Worm (Caenorhabditis elegans) whole organism, L3 larva: ENCODE data around the gene rab-3.

Source experiments
- R02D3.7 ChIP-seq: fragments of 150-350 bp; optimal IDR thresholded peaks from 2 replicates; lab custom pipeline; 2014; ENCODE audit warnings: missing biosample characterization, missing genetic modification characterization
- aly-2 ChIP-seq: fragments of 150-350 bp; optimal IDR thresholded peaks from 2 replicates; lab custom pipeline; 2014; ENCODE audit warnings: missing biosample characterization, missing genetic modification characterization
- ceh-16 ChIP-seq: sonication (generic microtip); optimal IDR thresholded peaks from 2 replicates; lab custom pipeline; 2017; ENCODE audit warnings: missing biosample characterization, missing genetic modification characterization
- ceh-28 ChIP-seq: fragments of 150-350 bp; optimal IDR thresholded peaks from 2 replicates; lab custom pipeline; 2014; ENCODE audit warnings: missing biosample characterization, missing genetic modification reagents, missing genetic modification characterization
- ceh-9 ChIP-seq: sonication (generic microtip); optimal IDR thresholded peaks from 2 replicates; lab custom pipeline; 2018; ENCODE audit warnings: missing biosample characterization, missing genetic modification characterization
- daf-12 ChIP-seq: fragments of 150-350 bp; optimal IDR thresholded peaks from 2 replicates; lab custom pipeline; 2014; ENCODE audit warnings: missing biosample characterization, missing genetic modification reagents, missing genetic modification characterization
- egl-27 ChIP-seq: sonication (generic microtip); optimal IDR thresholded peaks from 4 replicates; lab custom pipeline; 2017; ENCODE audit warnings: missing biosample characterization, missing genetic modification reagents, missing genetic modification characterization
- elt-1 ChIP-seq: fragments of 150-350 bp; optimal IDR thresholded peaks from 2 replicates; lab custom pipeline; 2014; ENCODE audit warnings: missing biosample characterization, missing genetic modification characterization
- elt-2 ChIP-seq: sonication (generic microtip); optimal IDR thresholded peaks from 2 replicates; lab custom pipeline; 2016; ENCODE audit warnings: missing genetic modification reagents, mild to moderate bottlenecking, missing genetic modification characterization, missing compliant biosample characterization
- fkh-10 ChIP-seq: sonication (generic microtip); optimal IDR thresholded peaks from 2 replicates; lab custom pipeline; 2017; ENCODE audit warnings: missing biosample characterization, missing genetic modification reagents, missing genetic modification characterization
- jun-1 ChIP-seq: fragments of 150-350 bp; optimal IDR thresholded peaks from 2 replicates; lab custom pipeline; 2014; ENCODE audit warnings: missing biosample characterization, missing genetic modification reagents, missing genetic modification characterization
- lin-39 ChIP-seq: fragments of 150-350 bp; optimal IDR thresholded peaks from 2 replicates; lab custom pipeline; 2018; ENCODE audit warnings: missing biosample characterization, missing genetic modification reagents, missing genetic modification characterization
- mml-1 ChIP-seq: fragments of 150-350 bp; sonication (generic microtip); optimal IDR thresholded peaks from 3 replicates; lab custom pipeline; 2014; ENCODE audit warnings: missing biosample characterization, missing genetic modification characterization
- nhr-11 ChIP-seq: fragments of 150-350 bp; optimal IDR thresholded peaks from 2 replicates; lab custom pipeline; 2014; ENCODE audit warnings: missing biosample characterization, missing genetic modification characterization
- nhr-43 ChIP-seq: sonication (generic microtip); optimal IDR thresholded peaks from 2 replicates; lab custom pipeline; 2016; ENCODE audit warnings: mild to moderate bottlenecking, missing genetic modification characterization, missing compliant biosample characterization; ENCODE audit not compliant: poor library complexity, severe bottlenecking
- pha-4 ChIP-seq: fragments of 150-350 bp; optimal IDR thresholded peaks from 2 replicates; lab custom pipeline; 2014; ENCODE audit warnings: missing biosample characterization, missing genetic modification reagents, missing genetic modification characterization
- pqm-1 ChIP-seq: fragments of 150-350 bp; optimal IDR thresholded peaks from 2 replicates; lab custom pipeline; 2017; ENCODE audit warnings: missing biosample characterization, missing genetic modification characterization, inconsistent platforms
- skn-1 ChIP-seq: fragments of 150-350 bp; optimal IDR thresholded peaks from 2 replicates; lab custom pipeline; 2014; ENCODE audit warnings: missing biosample characterization, missing genetic modification characterization
- tbx-2 ChIP-seq: sonication (generic microtip); optimal IDR thresholded peaks from 2 replicates; lab custom pipeline; 2016; ENCODE audit warnings: mild to moderate bottlenecking, missing genetic modification characterization, missing compliant biosample characterization
- unc-39 ChIP-seq: sonication (generic microtip); optimal IDR thresholded peaks from 4 replicates; lab custom pipeline; 2017; ENCODE audit warnings: missing biosample characterization, missing genetic modification characterization
- unc-62 ChIP-seq: fragments of 150-350 bp; sonication (generic microtip); optimal IDR thresholded peaks from 4 replicates; lab custom pipeline; 2014; ENCODE audit warnings: missing biosample characterization, missing genetic modification reagents, missing genetic modification characterization
- ztf-11 ChIP-seq: fragments of 150-350 bp; optimal IDR thresholded peaks from 2 replicates; lab custom pipeline; 2014; ENCODE audit warnings: missing biosample characterization, missing genetic modification characterization

Gene rab-3

DNA sequence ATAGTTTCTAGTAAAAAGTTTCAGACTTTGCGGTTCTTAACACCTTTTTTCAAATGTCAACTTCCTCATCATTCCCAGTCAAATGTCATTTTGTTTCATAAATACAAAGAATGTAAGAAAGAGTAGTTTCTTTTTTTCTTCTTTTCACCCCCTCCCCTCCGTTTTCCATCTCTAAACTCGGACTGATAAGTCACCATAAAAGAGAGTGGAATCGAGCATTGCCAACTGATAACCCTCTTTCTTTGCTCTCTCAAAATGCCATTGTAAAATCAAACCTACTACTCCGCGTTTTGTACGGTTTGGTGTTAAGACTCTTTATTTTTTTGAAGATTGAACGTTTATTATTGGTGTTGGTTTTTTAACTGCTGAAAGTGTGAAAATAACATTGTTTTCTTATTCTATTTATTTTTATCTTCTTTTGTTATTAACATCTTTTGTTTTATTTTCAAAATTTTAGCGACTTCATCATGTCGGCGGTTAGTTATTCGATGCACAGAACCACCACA lies 22.1 kb upstream of the rab-3 start, which contains the start of gene ifb-2:
ifb-2 (plus strand) TSS at position 456 of the 506 bp plus-strand sequence.
- TF ChIP-seq tbx-2 (tag; lab: Kevin White, UChicago) = no peak
- no peak for TF ChIP-seq ztf-11 (tag; lab: Kevin White, UChicago)
- no peak for TF ChIP-seq daf-12 (tag; lab: Kevin White, UChicago)
- no peak for TF ChIP-seq fkh-10 (GFP tag; lab: Kevin White, UChicago)
- no peak for TF ChIP-seq unc-39 (tag; lab: Kevin White, UChicago)
- no peak for TF ChIP-seq nhr-11 (tag; lab: Kevin White, UChicago)
- no peak for TF ChIP-seq mml-1 (tag; lab: Kevin White, UChicago)
- peak; percentile 96 for TF ChIP-seq elt-2
- no peak for TF ChIP-seq pha-4
- TF ChIP-seq pqm-1 (tag; lab: Kevin White, UChicago) = peak; percentile 90

DNA sequence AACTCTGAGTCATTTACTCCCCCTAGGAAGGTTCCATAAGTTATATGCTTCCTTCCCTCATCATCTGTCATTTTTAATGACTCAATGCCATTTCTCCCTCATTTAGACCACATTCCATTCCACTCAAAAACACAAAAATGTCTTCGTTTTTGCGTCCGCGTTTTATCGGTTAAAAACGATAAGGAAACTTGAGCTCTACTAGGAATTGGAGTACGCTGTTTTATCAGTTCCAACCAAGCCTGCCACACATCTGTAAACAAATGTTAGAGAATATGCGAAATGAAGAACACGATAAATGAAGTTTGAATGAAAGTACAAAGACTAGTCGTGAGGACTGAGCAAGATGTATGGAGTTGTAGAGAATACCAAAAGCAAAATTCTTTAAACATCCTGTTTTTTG lies 20.7 kb upstream of the rab-3 start:
- TF ChIP-seq mml-1 (tag; lab: Kevin White, UChicago) (no peak), jun-1 (tag; lab: Kevin White, UChicago) (peak; percentile 76), pqm-1 (tag; lab: Kevin White, UChicago) (peak; percentile 97), pha-4 (peak; percentile 39), skn-1 (tag; lab: Kevin White, UChicago) (peak; percentile 1), elt-2 (peak; percentile 100)
- TF ChIP-seq, all 47 proteins: peak for 5

DNA sequence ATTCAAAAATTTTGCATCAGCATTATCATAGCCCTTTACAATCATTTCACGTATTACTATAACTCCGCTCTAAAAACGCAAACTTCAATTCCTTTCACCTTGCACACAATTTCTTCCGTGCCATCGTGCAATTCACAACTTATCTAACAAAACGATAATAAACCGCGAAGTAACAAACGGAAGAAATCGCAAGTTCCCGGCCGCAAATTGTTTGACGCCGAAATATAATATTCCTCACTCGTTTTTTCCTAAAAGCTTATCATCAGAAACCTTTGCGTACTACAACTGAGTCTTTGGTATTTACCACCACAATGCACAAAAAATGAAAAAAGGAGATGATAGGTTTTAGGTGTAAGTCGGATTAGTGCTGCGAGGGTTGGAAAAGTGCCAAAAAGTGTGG lies 19.7 kb upstream of the rab-3 start:
- TF ChIP-seq elt-1 (no peak), elt-2 (peak; percentile 94)
- TF ChIP-seq, all 47 proteins: peak for 1

DNA sequence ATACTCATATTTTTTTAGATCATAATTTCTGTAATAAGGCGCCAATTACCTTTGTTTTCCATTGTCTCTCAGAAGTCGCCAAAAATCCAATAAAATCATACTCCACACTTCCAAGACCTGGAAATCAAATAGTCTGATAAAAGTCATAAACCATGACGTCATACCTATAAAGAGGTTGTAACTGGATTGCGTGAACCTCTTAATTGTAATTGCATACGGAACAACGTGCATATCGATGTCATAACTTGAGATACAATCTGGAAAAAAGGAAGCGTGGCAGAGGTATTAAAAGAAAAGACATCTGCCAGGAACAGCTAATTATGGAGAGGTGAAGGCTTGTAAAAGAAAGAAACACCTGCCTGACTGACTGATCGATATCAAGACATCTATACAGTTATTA lies 17.4 kb upstream of the rab-3 start, which contains the start of gene F10C1.9:
F10C1.9 (minus strand) TSS at position 197 of the 400 bp plus-strand sequence.
- TF ChIP-seq ceh-9 (tag; lab: Kevin White, UChicago) (no peak), lin-39 (tag; lab: Kevin White, UChicago) (no peak), aly-2 (tag; lab: Kevin White, UChicago) (no peak), fkh-10 (GFP tag; lab: Kevin White, UChicago) (no peak), elt-2 (peak; percentile 69), nhr-43 (no peak)

DNA sequence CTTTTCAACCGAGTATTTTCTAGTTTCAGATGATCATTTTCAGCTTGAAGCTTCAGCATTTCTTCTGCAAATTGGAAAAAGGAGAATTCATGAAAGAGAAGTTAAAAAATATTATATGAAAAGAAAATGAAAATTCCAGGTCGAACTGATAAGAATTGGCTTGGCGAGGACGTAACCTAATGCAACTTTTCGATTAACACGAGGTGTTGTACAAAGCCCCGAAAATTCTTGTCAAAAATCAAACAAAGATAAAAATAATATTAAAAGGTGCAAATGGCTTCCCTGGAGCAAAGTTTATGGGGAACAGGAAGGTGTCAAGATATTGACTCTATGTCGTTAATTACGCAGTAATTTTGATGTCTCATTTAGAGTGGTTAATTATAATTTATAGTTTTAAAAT lies 16.7 kb upstream of the rab-3 start:
- TF ChIP-seq egl-27 = no peak
- peak; percentile 95 for TF ChIP-seq elt-2
- peak; percentile 16 for TF ChIP-seq pqm-1 (tag; lab: Kevin White, UChicago)

DNA sequence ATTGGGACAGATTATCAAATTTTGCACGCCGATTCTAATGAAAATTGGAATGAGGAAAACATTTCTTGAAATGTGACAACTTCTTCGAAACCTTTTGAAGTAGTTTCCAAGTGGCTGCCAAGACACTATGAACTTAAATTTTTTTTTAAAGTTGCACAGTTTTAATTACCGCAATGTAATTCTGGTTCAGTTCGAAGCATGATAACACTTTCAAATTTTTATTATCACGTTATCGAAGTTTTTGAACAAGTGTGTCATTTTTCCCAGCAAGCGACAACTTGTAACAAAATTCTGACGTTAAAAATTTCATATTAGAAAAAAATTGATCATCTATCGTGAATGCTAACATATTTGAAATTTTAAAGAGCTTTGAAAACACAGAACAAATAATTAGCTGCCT lies 15.1 kb upstream of the rab-3 start:
- TF ChIP-seq tbx-2 (tag; lab: Kevin White, UChicago) = no peak
- TF ChIP-seq elt-2 = peak; percentile 73
- TF ChIP-seq, all 47 proteins: peak for 1

DNA sequence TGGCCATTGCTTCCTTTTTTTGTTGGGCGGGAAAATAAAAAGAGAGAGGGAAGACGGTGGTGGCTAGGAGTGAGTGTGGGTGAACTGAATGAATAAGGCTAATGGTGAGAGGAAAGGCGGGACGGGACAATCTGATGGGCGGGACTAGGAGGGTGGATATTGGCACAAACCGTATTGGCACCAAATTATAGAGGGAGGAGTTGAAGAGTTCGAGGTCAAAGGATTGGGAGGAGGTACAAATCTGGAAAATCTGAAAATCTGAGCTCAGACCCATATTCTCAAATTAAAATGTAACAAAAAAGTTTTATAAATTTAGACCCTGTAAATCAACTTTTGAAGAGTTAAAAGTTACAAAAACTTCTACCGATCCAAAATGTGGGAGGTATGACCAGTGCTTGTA lies 11.1 kb upstream of the rab-3 start, which contains the start of gene hlh-14:
hlh-14 (minus strand) TSS at position 101 of the 400 bp plus-strand sequence.
- no peak for TF ChIP-seq elt-1

DNA sequence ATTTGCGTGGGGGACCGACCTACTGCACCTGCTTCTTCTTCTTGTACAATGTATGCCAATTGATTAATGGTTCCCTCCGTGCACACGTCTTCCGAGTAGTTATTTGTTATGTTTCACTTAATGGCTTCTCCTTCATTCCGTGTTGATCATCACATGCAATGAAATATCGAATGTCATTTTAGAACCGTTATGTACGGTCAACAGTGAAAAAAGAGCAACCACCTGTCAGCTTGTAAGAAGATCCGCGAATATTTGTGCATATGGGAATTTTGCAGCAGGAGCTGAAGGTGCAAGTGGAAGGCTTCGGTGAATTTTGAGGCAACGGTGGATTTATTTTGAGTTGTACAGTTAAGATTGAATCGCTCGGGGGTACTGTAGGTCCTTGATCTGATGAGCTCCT lies 8.9 kb upstream of the rab-3 start:
- TF ChIP-seq unc-39 (tag; lab: Kevin White, UChicago) (no peak), mml-1 (tag; lab: Kevin White, UChicago) (no peak), R02D3.7 (tag; lab: Kevin White, UChicago) (no peak), unc-62 (GFP tag; lab: Kevin White, UChicago) (no peak)

DNA sequence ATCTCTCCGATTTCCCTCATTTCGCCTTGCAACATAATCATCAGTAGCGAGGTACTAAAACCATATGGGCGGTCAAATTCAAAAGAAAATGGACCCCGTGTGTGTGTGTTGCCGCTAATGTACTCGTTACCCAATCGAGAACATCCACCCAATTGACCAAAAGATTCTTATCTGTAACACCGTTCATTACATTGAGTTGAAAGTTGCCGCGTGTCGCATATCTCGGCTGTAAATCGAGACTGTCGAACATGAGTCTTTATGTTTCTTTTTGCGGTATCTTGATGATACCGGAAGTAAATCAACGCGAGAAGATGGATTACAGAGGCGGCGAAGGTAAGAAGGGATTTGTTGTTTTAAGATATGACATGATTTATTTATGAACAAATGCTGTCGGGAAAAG lies 8.1 kb upstream of the rab-3 start:
- TF ChIP-seq ceh-28 (tag; lab: Kevin White, UChicago) = no peak
- peak; percentile 74 for TF ChIP-seq elt-1

DNA sequence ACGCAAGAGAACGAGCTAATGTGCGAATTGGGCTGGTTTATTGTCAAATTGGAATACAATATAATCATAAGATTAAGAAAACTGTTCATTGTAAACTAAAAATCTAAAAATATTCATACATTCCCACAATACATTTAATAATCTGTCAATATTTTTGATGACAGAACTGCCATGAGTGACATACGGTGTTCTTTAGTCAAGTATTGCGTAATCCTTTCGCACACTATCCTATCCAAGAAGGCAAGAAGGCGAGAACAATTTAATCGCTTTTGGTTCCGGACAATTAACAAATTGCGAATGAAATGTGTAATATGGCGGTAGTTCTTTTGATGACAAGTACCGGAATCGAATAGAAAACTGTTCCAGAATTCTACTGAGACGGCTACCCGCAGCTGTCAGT lies 7.2 kb upstream of the rab-3 start:
- no peak for TF ChIP-seq nhr-11 (tag; lab: Kevin White, UChicago)
- TF ChIP-seq ceh-16 (tag; lab: Kevin White, UChicago) = no peak
